2 fruit fly cellular contexts compared by ENCODE assay signal in genomic region chrX:5665902-5666301, dm6.
A peak's percentile ranks its signal among the peaks of the same experiment; 100 is the strongest.
TF ChIP-seq lines count a peak whose summit lies in the region.

TSS of gene Sirt4 (minus strand) at chrX:5665940.
TSS of gene CG4119 (plus strand) at chrX:5666052.

TF ChIP-seq in whole organism, adult, 20 proteins besides CTCF, POLR2A, EP300 and RAD21 (continued from another document):
- peak; percentile 44 for TF ChIP-seq CG1620 (GFP tag; optimal IDR thresholded peaks at IDR 0.05; lab: Kevin White, UChicago)

TF ChIP-seq in whole organism, embryonic, 481 proteins besides CTCF, POLR2A, EP300 and RAD21 (continued from another document and continues in another):
- TF ChIP-seq CG15696 (tag; optimal IDR thresholded peaks at IDR 0.05; lab: Kevin White, UChicago) (no peak), CG8290 (GFP tag; optimal IDR thresholded peaks at IDR 0.05; lab: Kevin White, UChicago) (peak; percentile 16), CG8290 (tag; optimal IDR thresholded peaks at IDR 0.05; lab: Kevin White, UChicago) (peak in 1 of 2 experiments; percentile 78), CG9876 (GFP tag; optimal IDR thresholded peaks at IDR 0.05; lab: Kevin White, UChicago) (no peak), CG1792 (GFP tag; optimal IDR thresholded peaks at IDR 0.05; lab: Kevin White, UChicago) (peak; percentile 12), ERR (GFP tag; optimal IDR thresholded peaks at IDR 0.05; lab: Kevin White, UChicago) (no peak), CG11456 (GFP tag; IDR thresholded peaks at IDR 0.05; lab: Robert Waterston, UW) (peak; percentile 65; the same call in 1 of the 3 replicates), ara (GFP tag; IDR thresholded peaks at IDR 0.05; lab: Robert Waterston, UW) (0 out of 2 replicates have a peak, but pooled peaks have one; percentile 5), zen2 (GFP tag; IDR thresholded peaks at IDR 0.05; lab: Robert Waterston, UW; ENCODE audit: partially characterized antibody) (peak; percentile 95), MBD-R2 (GFP tag; IDR thresholded peaks at IDR 0.05; lab: Robert Waterston, UW) (peak; percentile 96), Stat92E (GFP tag; optimal IDR thresholded peaks at IDR 0.05; lab: Kevin White, UChicago) (peak in 1 of 3 experiments; percentile 19), CG4617 (GFP tag; optimal IDR thresholded peaks at IDR 0.05; lab: Kevin White, UChicago; ENCODE audit: borderline replicate concordance) (peak; percentile 92), crp (GFP tag; optimal IDR thresholded peaks at IDR 0.05; lab: Kevin White, UChicago) (peak in 1 of 2 experiments; percentile 44), CG17361 (GFP tag; IDR thresholded peaks at IDR 0.05; lab: Robert Waterston, UW) (0 out of 3 replicates have a peak, but pooled peaks have one; percentile 17), unc-4 (GFP tag; IDR thresholded peaks at IDR 0.05; lab: Robert Waterston, UW; ENCODE audit: partially characterized antibody) (peak; percentile 92), cg (GFP tag; optimal IDR thresholded peaks at IDR 0.05; lab: Kevin White, UChicago) (peak; percentile 92), mld (GFP tag; IDR thresholded peaks at IDR 0.05; lab: Robert Waterston, UW; ENCODE audit: partially characterized antibody) (peak; percentile 98), MESR4 (GFP tag; optimal IDR thresholded peaks at IDR 0.05; lab: Kevin White, UChicago) (peak; percentile 92), CG3995 (GFP tag; optimal IDR thresholded peaks at IDR 0.05; lab: Kevin White, UChicago) (peak; percentile 16), CG16813 (GFP tag; IDR thresholded peaks at IDR 0.05; lab: Robert Waterston, UW; ENCODE audit: partially characterized antibody) (peak; percentile 96), pros (GFP tag; optimal IDR thresholded peaks at IDR 0.05; lab: Kevin White, UChicago) (no peak), CG17385 (GFP tag; optimal IDR thresholded peaks at IDR 0.05; lab: Kevin White, UChicago) (no peak), Elba2 (GFP tag; optimal IDR thresholded peaks at IDR 0.05; lab: Kevin White, UChicago) (no peak), CG6254 (GFP tag; optimal IDR thresholded peaks at IDR 0.05; lab: Kevin White, UChicago) (no peak), nmo (GFP tag; optimal IDR thresholded peaks at IDR 0.05; lab: Kevin White, UChicago) (peak; percentile 55), knrl (GFP tag; IDR thresholded peaks at IDR 0.05; lab: Robert Waterston, UW; ENCODE audit: partially characterized antibody) (peak; percentile 95), ase (GFP tag; IDR thresholded peaks at IDR 0.05; lab: Robert Waterston, UW) (no peak), CG31388 (GFP tag; optimal IDR thresholded peaks at IDR 0.05; lab: Kevin White, UChicago) (no peak), Ets97D (GFP tag; optimal IDR thresholded peaks at IDR 0.05; lab: Kevin White, UChicago) (peak; percentile 72), lilli (GFP tag; optimal IDR thresholded peaks at IDR 0.05; lab: Kevin White, UChicago) (peak; percentile 47), CG12659 (GFP tag; optimal IDR thresholded peaks at IDR 0.05; lab: Kevin White, UChicago) (peak; percentile 83), ewg (GFP tag; optimal IDR thresholded peaks at IDR 0.05; lab: Kevin White, UChicago) (peak; percentile 51), sug (tag; optimal IDR thresholded peaks at IDR 0.05; lab: Kevin White, UChicago) (peak; percentile 63), CG34376 (GFP tag; optimal IDR thresholded peaks at IDR 0.05; lab: Kevin White, UChicago) (peak; percentile 40), fd96Cb (tag; optimal IDR thresholded peaks at IDR 0.05; lab: Kevin White, UChicago) (no peak), CG7786 (GFP tag; optimal IDR thresholded peaks at IDR 0.05; lab: Kevin White, UChicago) (peak; percentile 19), Xbp1 (GFP tag; optimal IDR thresholded peaks at IDR 0.05; lab: Kevin White, UChicago) (peak; percentile 23), E2f1 (GFP tag; IDR thresholded peaks at IDR 0.05; lab: Robert Waterston, UW) (0 out of 2 replicates have a peak, but pooled peaks have one; percentile 8), Bgb (GFP tag; IDR thresholded peaks at IDR 0.05; lab: Robert Waterston, UW; ENCODE audit: partially characterized antibody) (peak; percentile 99), CHES-1-like (GFP tag; optimal IDR thresholded peaks at IDR 0.05; lab: Kevin White, UChicago) (peak; percentile 21), Dp (GFP tag; optimal IDR thresholded peaks at IDR 0.05; lab: Kevin White, UChicago) (peak; percentile 52), PHDP (tag; optimal IDR thresholded peaks at IDR 0.05; lab: Kevin White, UChicago) (peak; percentile 10), dimm (GFP tag; IDR thresholded peaks at IDR 0.05; lab: Robert Waterston, UW) (no peak), Antp (GFP tag; optimal IDR thresholded peaks at IDR 0.05; lab: Kevin White, UChicago) (peak; percentile 13), Dip3 (GFP tag; optimal IDR thresholded peaks at IDR 0.05; lab: Kevin White, UChicago) (peak; percentile 12), CG12071 (GFP tag; optimal IDR thresholded peaks at IDR 0.05; lab: Kevin White, UChicago) (no peak), al (GFP tag; IDR thresholded peaks at IDR 0.05; lab: Robert Waterston, UW) (0 out of 2 replicates have a peak, but pooled peaks have one; percentile 31), Fer1 (GFP tag; optimal IDR thresholded peaks at IDR 0.05; lab: Kevin White, UChicago) (peak; percentile 27), CG8478 (optimal IDR thresholded peaks at IDR 0.05; lab: Kevin White, UChicago) (peak; percentile 30), CG14014 (GFP tag; IDR thresholded peaks at IDR 0.05; lab: Robert Waterston, UW) (no peak), ato (GFP tag; IDR thresholded peaks at IDR 0.05; lab: Robert Waterston, UW; ENCODE audit: partially characterized antibody) (peak; percentile 98), Myb (GFP tag; optimal IDR thresholded peaks at IDR 0.05; lab: Kevin White, UChicago) (peak; percentile 88), HLH4C (GFP tag; IDR thresholded peaks at IDR 0.05; lab: Robert Waterston, UW; ENCODE audit: partially characterized antibody) (peak; percentile 97), sob (GFP tag; IDR thresholded peaks at IDR 0.05; lab: Robert Waterston, UW) (peak; percentile 57; the same call in 1 of the 2 replicates), Dek (tag; optimal IDR thresholded peaks at IDR 0.05; lab: Kevin White, UChicago) (peak; percentile 9), CG14441 (GFP tag; IDR thresholded peaks at IDR 0.05; lab: Robert Waterston, UW) (no peak), Bdp1 (GFP tag; optimal IDR thresholded peaks at IDR 0.05; lab: Kevin White, UChicago) (no peak), BEAF-32 (GFP tag; optimal IDR thresholded peaks at IDR 0.05; lab: Kevin White, UChicago) (peak; percentile 96), CG6654 (GFP tag; optimal IDR thresholded peaks at IDR 0.05; lab: Kevin White, UChicago) (no peak), tx (GFP tag; optimal IDR thresholded peaks at IDR 0.05; lab: Kevin White, UChicago) (peak; percentile 26), CG7987 (GFP tag; optimal IDR thresholded peaks at IDR 0.05; lab: Kevin White, UChicago) (peak; percentile 11), CG1603 (tag; optimal IDR thresholded peaks at IDR 0.05; lab: Kevin White, UChicago) (peak; percentile 69), chn (GFP tag; optimal IDR thresholded peaks at IDR 0.05; lab: Kevin White, UChicago) (no peak), dan (GFP tag; IDR thresholded peaks at IDR 0.05; lab: Robert Waterston, UW) (no peak), Deaf1 (tag; optimal IDR thresholded peaks at IDR 0.05; lab: Kevin White, UChicago) (peak; percentile 27), vnd (GFP tag; IDR thresholded peaks at IDR 0.05; lab: Robert Waterston, UW; ENCODE audit: partially characterized antibody) (peak; percentile 94), amos (GFP tag; IDR thresholded peaks at IDR 0.05; lab: Robert Waterston, UW; ENCODE audit: partially characterized antibody) (peak; percentile 98), caup (GFP tag; optimal IDR thresholded peaks at IDR 0.05; lab: Kevin White, UChicago; ENCODE audit: severe bottlenecking) (peak; percentile 10), CG3838 (GFP tag; optimal IDR thresholded peaks at IDR 0.05; lab: Kevin White, UChicago) (no peak), B-H2 (GFP tag; optimal IDR thresholded peaks at IDR 0.05; lab: Kevin White, UChicago) (peak; percentile 45), Awh (GFP tag; IDR thresholded peaks at IDR 0.05; lab: Robert Waterston, UW) (no peak), phol (tag; optimal IDR thresholded peaks at IDR 0.05; lab: Kevin White, UChicago) (peak; percentile 52), CG6791 (GFP tag; IDR thresholded peaks at IDR 0.05; lab: Robert Waterston, UW; ENCODE audit: partially characterized antibody) (peak; percentile 98), CG2678 (tag; optimal IDR thresholded peaks at IDR 0.05; lab: Kevin White, UChicago) (peak; percentile 18), CG3281 (GFP tag; optimal IDR thresholded peaks at IDR 0.05; lab: Kevin White, UChicago) (peak; percentile 9), dati (GFP tag; IDR thresholded peaks at IDR 0.05; lab: Robert Waterston, UW) (no peak), CG30431 (GFP tag; optimal IDR thresholded peaks at IDR 0.05; lab: Kevin White, UChicago) (no peak), CG2120 (GFP tag; optimal IDR thresholded peaks at IDR 0.05; lab: Kevin White, UChicago) (peak; percentile 57), CG9797 (GFP tag; optimal IDR thresholded peaks at IDR 0.05; lab: Kevin White, UChicago) (peak; percentile 32), Sin3A (optimal IDR thresholded peaks at IDR 0.05; lab: Kevin White, UChicago) (peak; percentile 68), CG3847 (GFP tag; IDR thresholded peaks at IDR 0.05; lab: Robert Waterston, UW) (peak; percentile 48), Mad (GFP tag; optimal IDR thresholded peaks at IDR 0.05; lab: Kevin White, UChicago) (peak; percentile 15), Hey (tag; optimal IDR thresholded peaks at IDR 0.05; lab: Kevin White, UChicago) (no peak), CG14710 (tag; optimal IDR thresholded peaks at IDR 0.05; lab: Kevin White, UChicago) (peak; percentile 40), CG12391 (tag; optimal IDR thresholded peaks at IDR 0.05; lab: Kevin White, UChicago) (peak; percentile 40), Sry-β (GFP tag; optimal IDR thresholded peaks at IDR 0.05; lab: Kevin White, UChicago) (peak; percentile 11), H2.0 (GFP tag; IDR thresholded peaks at IDR 0.05; lab: Robert Waterston, UW) (peak; percentile 5; the same call in 1 of the 2 replicates), CG17829 (tag; optimal IDR thresholded peaks at IDR 0.05; lab: Kevin White, UChicago) (peak; percentile 61), ken (GFP tag; IDR thresholded peaks at IDR 0.05; lab: Robert Waterston, UW) (no peak), stwl (tag; optimal IDR thresholded peaks at IDR 0.05; lab: Kevin White, UChicago) (peak; percentile 66), NFAT (GFP tag; IDR thresholded peaks at IDR 0.05; lab: Robert Waterston, UW) (0 out of 2 replicates have a peak, but pooled peaks have one; percentile 55), grau (tag; optimal IDR thresholded peaks at IDR 0.05; lab: Kevin White, UChicago) (peak; percentile 43), oc (tag; optimal IDR thresholded peaks at IDR 0.05; lab: Kevin White, UChicago) (peak; percentile 17), trem (tag; optimal IDR thresholded peaks at IDR 0.05; lab: Kevin White, UChicago) (peak; percentile 56), hb (GFP tag; IDR thresholded peaks at IDR 0.05; lab: Robert Waterston, UW; ENCODE audit: partially characterized antibody) (peak; percentile 97), mirr (GFP tag; optimal IDR thresholded peaks at IDR 0.05; lab: Kevin White, UChicago) (peak; percentile 19), NC2β (GFP tag; optimal IDR thresholded peaks at IDR 0.05; lab: Kevin White, UChicago) (peak; percentile 62), Adf1 (GFP tag; IDR thresholded peaks at IDR 0.05; lab: Robert Waterston, UW) (peak; percentile 72), HLH3B (GFP tag; IDR thresholded peaks at IDR 0.05; lab: Robert Waterston, UW) (no peak), Taf1 (GFP tag; IDR thresholded peaks at IDR 0.05; lab: Robert Waterston, UW) (0 out of 2 replicates have a peak, but pooled peaks have one; percentile 16), H15 (GFP tag; IDR thresholded peaks at IDR 0.05; lab: Robert Waterston, UW) (peak; percentile 30; the same call in 1 of the 3 replicates), CG30403 (GFP tag; optimal IDR thresholded peaks at IDR 0.05; lab: Kevin White, UChicago) (peak; percentile 16), CG7556 (GFP tag; optimal IDR thresholded peaks at IDR 0.05; lab: Kevin White, UChicago) (no peak), CG10267 (tag; optimal IDR thresholded peaks at IDR 0.05; lab: Kevin White, UChicago) (peak; percentile 41), Jarid2 (GFP tag; optimal IDR thresholded peaks at IDR 0.05; lab: Kevin White, UChicago) (peak; percentile 18), CG17186 (GFP tag; optimal IDR thresholded peaks at IDR 0.05; lab: Kevin White, UChicago) (peak; percentile 57), dpn (GFP tag; optimal IDR thresholded peaks at IDR 0.05; lab: Kevin White, UChicago) (peak in 1 of 2 experiments; percentile 8), CG7372 (GFP tag; IDR thresholded peaks at IDR 0.05; lab: Robert Waterston, UW) (no peak; the same call in 1 of the 2 replicates), CG10565 (GFP tag; optimal IDR thresholded peaks at IDR 0.05; lab: Kevin White, UChicago) (no peak), slbo (GFP tag; IDR thresholded peaks at IDR 0.05; lab: Robert Waterston, UW) (peak; percentile 54; the same call in 1 of the 2 replicates), CG32532 (GFP tag; IDR thresholded peaks at IDR 0.05; lab: Robert Waterston, UW) (peak; percentile 58; the same call in 1 of the 2 replicates), CG14860 (GFP tag; IDR thresholded peaks at IDR 0.05; lab: Robert Waterston, UW; ENCODE audit: partially characterized antibody) (peak; percentile 94), CG31224 (GFP tag; IDR thresholded peaks at IDR 0.05; lab: Robert Waterston, UW) (no peak), prd (optimal IDR thresholded peaks at IDR 0.05; lab: Kevin White, UChicago) (no peak), prd (GFP tag; IDR thresholded peaks at IDR 0.05; lab: Robert Waterston, UW) (peak; percentile 39; the same call in 1 of the 3 replicates), CG13287 (GFP tag; IDR thresholded peaks at IDR 0.05; lab: Robert Waterston, UW; ENCODE audit: partially characterized antibody) (peak; percentile 96), Hmr (GFP tag; optimal IDR thresholded peaks at IDR 0.05; lab: Kevin White, UChicago) (peak; percentile 40), CG13624 (GFP tag; optimal IDR thresholded peaks at IDR 0.05; lab: Kevin White, UChicago) (peak; percentile 24), dm (GFP tag; optimal IDR thresholded peaks at IDR 0.05; lab: Kevin White, UChicago) (peak; percentile 64), Ets65A (GFP tag; lab: Kevin White, UChicago) (peak; percentile 33), CG34224 (GFP tag; IDR thresholded peaks at IDR 0.05; lab: Robert Waterston, UW; ENCODE audit: partially characterized antibody) (peak; percentile 94), Scr (GFP tag; IDR thresholded peaks at IDR 0.05; lab: Robert Waterston, UW; ENCODE audit: partially characterized antibody) (peak; percentile 93), Atf3 (GFP tag; optimal IDR thresholded peaks at IDR 0.05; lab: Kevin White, UChicago) (no peak), Nf-YC (tag; optimal IDR thresholded peaks at IDR 0.05; lab: Kevin White, UChicago) (peak; percentile 30)
